Fruit fly (Drosophila melanogaster) whole organism, adult: ENCODE measurements around the gene CG15130.
A peak's percentile ranks its signal among the peaks of the same experiment; 100 is the strongest.
"Not testable (repeated sequence)": the region's sequence is repeated elsewhere in the genome, so short reads cannot be mapped to it uniquely, and the experiment has no call there.

Experiments
- CG11617 ChIP-seq: fragments of 200-800 bp; sonication (Bioruptor generic); optimal IDR thresholded peaks from 2 replicates; lab custom pipeline; 2017; ENCODE audit warnings: mild to moderate bottlenecking, missing biosample characterization, missing genetic modification reagents, missing genetic modification characterization
- CG12768 ChIP-seq: fragments of 200-800 bp; sonication (Bioruptor generic); optimal IDR thresholded peaks from 2 replicates; lab custom pipeline; 2017; ENCODE audit warnings: missing biosample characterization, missing genetic modification characterization, mild to moderate bottlenecking, moderate library complexity, missing genetic modification reagents
- CG14711 ChIP-seq: fragments of 200-800 bp; sonication (Bioruptor generic); optimal IDR thresholded peaks from 2 replicates; lab custom pipeline; 2018; ENCODE audit warnings: missing biosample characterization, mild to moderate bottlenecking, missing genetic modification characterization, moderate library complexity
- CG1620 ChIP-seq: fragments of 200-800 bp; sonication (Bioruptor generic); optimal IDR thresholded peaks from 2 replicates; lab custom pipeline; 2016; ENCODE audit warnings: missing biosample characterization, missing genetic modification characterization
- CG33017 ChIP-seq: fragments of 200-800 bp; sonication (Bioruptor generic); optimal IDR thresholded peaks from 2 replicates; lab custom pipeline; 2018; ENCODE audit warnings: missing biosample characterization, mild to moderate bottlenecking, missing genetic modification characterization, moderate library complexity
- CG5204 ChIP-seq: fragments of 200-800 bp; sonication (Bioruptor generic); optimal IDR thresholded peaks from 2 replicates; lab custom pipeline; 2016; ENCODE audit warnings: missing biosample characterization, missing genetic modification characterization
- CG7045 ChIP-seq: fragments of 200-800 bp; sonication (Bioruptor generic); optimal IDR thresholded peaks from 2 replicates; lab custom pipeline; 2017; ENCODE audit warnings: missing biosample characterization, mild to moderate bottlenecking, missing genetic modification characterization
- CG7101 ChIP-seq: fragments of 200-800 bp; sonication (Bioruptor generic); optimal IDR thresholded peaks from 2 replicates; lab custom pipeline; 2018; ENCODE audit warnings: missing biosample characterization, mild to moderate bottlenecking, missing genetic modification characterization, moderate library complexity
- Clk ChIP-seq: fragments of 200-800 bp; sonication (Bioruptor generic); optimal IDR thresholded peaks from 2 replicates; lab custom pipeline; 2017; ENCODE audit warnings: missing biosample characterization, missing genetic modification characterization
- Crg-1 ChIP-seq: fragments of 200-800 bp; sonication (Bioruptor generic); optimal IDR thresholded peaks from 2 replicates; lab custom pipeline; 2016; ENCODE audit warnings: missing biosample characterization, missing genetic modification characterization
- Hr96 ChIP-seq: fragments of 200-800 bp; sonication (Bioruptor generic); optimal IDR thresholded peaks from 2 replicates; lab custom pipeline; 2016; ENCODE audit warnings: missing biosample characterization, missing genetic modification characterization
- Mnt ChIP-seq: fragments of 200-800 bp; sonication (Bioruptor generic); optimal IDR thresholded peaks from 2 replicates; lab custom pipeline; 2016; ENCODE audit warnings: missing biosample characterization, mild to moderate bottlenecking, missing genetic modification characterization
- bab1 ChIP-seq: fragments of 200-800 bp; sonication (Bioruptor generic); optimal IDR thresholded peaks from 3 replicates; lab custom pipeline; 2019; ENCODE audit warnings: missing biosample characterization, mild to moderate bottlenecking, missing genetic modification characterization, moderate library complexity
- cic ChIP-seq: fragments of 200-800 bp; sonication (Bioruptor generic); optimal IDR thresholded peaks from 2 replicates; lab custom pipeline; 2017; ENCODE audit warnings: missing biosample characterization, mild to moderate bottlenecking, missing genetic modification characterization, moderate library complexity
- cnc ChIP-seq, 2 experiments: fragments of >200 bp; optimal IDR thresholded peaks; 2 replicates each; lab custom pipeline; 2017
- kay ChIP-seq: fragments of 200-800 bp; sonication (Bioruptor generic); peaks from one replicate; lab custom pipeline; 2016; ENCODE audit warnings: missing biosample characterization, missing genetic modification characterization, borderline replicate concordance
- ovo ChIP-seq: fragments of 200-800 bp; sonication (Bioruptor generic); optimal IDR thresholded peaks from 2 replicates; lab custom pipeline; 2016; ENCODE audit warnings: missing biosample characterization, missing genetic modification characterization
- pad ChIP-seq: fragments of 200-800 bp; sonication (Bioruptor generic); optimal IDR thresholded peaks from 3 replicates; lab custom pipeline; 2017; ENCODE audit warnings: missing biosample characterization, missing genetic modification characterization, mild to moderate bottlenecking, moderate library complexity, missing genetic modification reagents
- tj ChIP-seq: fragments of 200-800 bp; sonication (Bioruptor generic); optimal IDR thresholded peaks from 3 replicates; lab custom pipeline; 2017; ENCODE audit warnings: missing biosample characterization, mild to moderate bottlenecking, missing genetic modification characterization, moderate library complexity
- toe ChIP-seq: fragments of 200-800 bp; sonication (Bioruptor generic); optimal IDR thresholded peaks from 2 replicates; lab custom pipeline; 2016; ENCODE audit warnings: missing biosample characterization, missing genetic modification characterization

Gene CG15130

DNA sequence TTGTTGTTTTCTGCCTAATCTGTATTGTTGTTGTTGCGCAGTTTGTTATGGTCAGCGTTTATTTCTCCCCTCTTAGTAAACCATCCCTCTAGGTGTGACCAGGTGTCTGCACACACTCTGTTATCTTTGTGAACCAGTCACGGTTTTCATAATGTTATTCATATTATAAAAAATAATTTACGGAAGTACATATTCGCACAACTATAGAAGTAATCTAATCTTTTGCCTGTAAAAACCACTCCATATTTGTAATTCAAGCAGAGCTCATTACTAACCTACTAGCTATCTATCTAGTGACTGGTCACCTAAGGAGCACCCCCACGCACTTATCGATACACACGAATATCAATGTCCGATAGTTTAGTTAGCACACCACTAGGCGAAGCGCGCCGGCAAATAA is 25.4 kb upstream of the CG15130 start, which contains the start of the genes CG31683 and CG31687:
Gene CG31683, minus strand, starts transcription at position 101 of the 400 bp plus-strand sequence.
Gene CG31687, plus strand, starts transcription at position 362 of the 400 bp plus-strand sequence.
- not testable (repeated sequence) for TF ChIP-seq CG7045 (GFP tag; lab: Kevin White, UChicago); Hr96; CG5204 (GFP tag; lab: Kevin White, UChicago)

DNA sequence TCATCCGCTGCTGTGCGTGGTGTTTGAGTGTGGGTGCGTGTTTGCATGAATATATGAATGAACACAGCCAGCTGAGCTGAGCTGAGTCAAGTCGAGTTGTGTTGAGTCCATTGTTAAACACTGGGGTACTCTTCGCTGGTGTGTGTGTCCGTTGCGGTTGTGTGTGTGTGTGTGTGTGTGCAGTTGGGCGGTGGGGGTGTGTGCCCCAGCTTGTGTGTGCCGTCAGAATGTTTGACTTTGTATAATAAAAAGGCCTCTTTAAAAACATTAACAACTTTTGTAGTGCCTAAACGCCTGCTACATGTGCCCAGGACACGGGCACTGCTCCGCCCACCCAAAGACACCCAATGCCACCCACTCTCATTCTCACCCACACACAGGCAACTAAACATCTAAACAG is 14.0 kb upstream of the CG15130 start:
- TF ChIP-seq CG7045 (GFP tag; lab: Kevin White, UChicago) = no peak
- no peak for TF ChIP-seq CG14711 (tag; lab: Kevin White, UChicago)
- no peak for TF ChIP-seq CG5204 (GFP tag; lab: Kevin White, UChicago)
- TF ChIP-seq Hr96 = no peak
- TF ChIP-seq toe (GFP tag; lab: Kevin White, UChicago) = no peak
- TF ChIP-seq CG12768 (GFP tag; lab: Kevin White, UChicago) = no peak
- TF ChIP-seq CG7101 (tag; lab: Kevin White, UChicago) = no peak
- no peak for TF ChIP-seq CG33017 (tag; lab: Kevin White, UChicago)
- TF ChIP-seq kay (GFP tag; lab: Kevin White, UChicago) = no peak
- no peak for TF ChIP-seq cic (GFP tag; lab: Kevin White, UChicago)

DNA sequence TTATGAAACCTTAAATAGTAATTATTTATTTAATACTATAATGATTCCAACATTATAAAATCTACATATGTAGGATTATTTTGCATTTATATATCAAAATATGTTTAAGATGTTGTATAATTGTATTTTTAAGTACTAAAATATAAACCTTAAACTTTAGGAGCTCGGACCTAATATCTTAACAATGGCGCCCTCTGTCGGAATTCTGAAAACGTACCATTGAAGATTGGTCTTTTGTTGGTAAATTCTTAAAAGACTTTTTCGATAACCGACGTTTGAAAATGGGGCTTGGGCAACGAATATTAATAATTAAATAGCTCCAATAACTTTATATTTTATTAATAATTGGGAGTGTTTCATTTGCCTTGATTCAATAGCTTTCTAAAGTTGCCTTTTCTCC is 13.4 kb upstream of the CG15130 start:
- TF ChIP-seq kay (GFP tag; lab: Kevin White, UChicago) (no peak), tj (GFP tag; lab: Kevin White, UChicago) (no peak), cnc (optimal IDR thresholded peaks at IDR 0.05; lab: Kevin White, UChicago) (no peak), CG5204 (GFP tag; lab: Kevin White, UChicago) (no peak), Hr96 (no peak), toe (GFP tag; lab: Kevin White, UChicago) (no peak), CG1620 (GFP tag; lab: Kevin White, UChicago) (no peak), CG14711 (tag; lab: Kevin White, UChicago) (no peak), Mnt (GFP tag; lab: Kevin White, UChicago) (no peak), CG11617 (GFP tag; lab: Kevin White, UChicago) (no peak)

DNA sequence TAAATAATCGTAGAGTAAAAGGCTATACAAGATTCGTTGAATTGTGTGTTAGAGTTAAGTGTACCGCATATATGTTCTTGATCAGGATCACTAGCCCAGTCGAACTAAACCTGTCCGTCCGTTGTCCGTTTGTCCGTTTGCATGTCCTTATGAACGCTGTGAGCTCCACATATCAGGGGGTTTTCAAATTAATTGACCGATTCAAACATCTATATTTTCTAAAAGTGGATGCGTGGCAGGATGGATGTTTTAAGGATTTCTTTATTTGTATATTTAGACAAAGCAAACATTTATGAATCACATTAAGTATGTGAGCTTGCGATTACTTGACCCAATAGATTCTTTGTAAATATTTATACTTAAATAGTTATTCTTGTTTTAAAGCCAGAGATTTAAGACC is 10.7 kb upstream of the CG15130 start:
- TF ChIP-seq ovo (GFP tag; lab: Kevin White, UChicago) (no peak), CG14711 (tag; lab: Kevin White, UChicago) (no peak), tj (GFP tag; lab: Kevin White, UChicago) (no peak), CG7045 (GFP tag; lab: Kevin White, UChicago) (no peak), CG33017 (tag; lab: Kevin White, UChicago) (no peak), CG7101 (tag; lab: Kevin White, UChicago) (no peak), CG5204 (GFP tag; lab: Kevin White, UChicago) (no peak), cic (GFP tag; lab: Kevin White, UChicago) (no peak), cnc (optimal IDR thresholded peaks at IDR 0.05; lab: Kevin White, UChicago) (no peak), Hr96 (no peak), CG12768 (GFP tag; lab: Kevin White, UChicago) (no peak), bab1 (GFP tag; lab: Kevin White, UChicago) (no peak), Mnt (GFP tag; lab: Kevin White, UChicago) (no peak), Crg-1 (GFP tag; lab: Kevin White, UChicago) (no peak), toe (GFP tag; lab: Kevin White, UChicago) (no peak)

DNA sequence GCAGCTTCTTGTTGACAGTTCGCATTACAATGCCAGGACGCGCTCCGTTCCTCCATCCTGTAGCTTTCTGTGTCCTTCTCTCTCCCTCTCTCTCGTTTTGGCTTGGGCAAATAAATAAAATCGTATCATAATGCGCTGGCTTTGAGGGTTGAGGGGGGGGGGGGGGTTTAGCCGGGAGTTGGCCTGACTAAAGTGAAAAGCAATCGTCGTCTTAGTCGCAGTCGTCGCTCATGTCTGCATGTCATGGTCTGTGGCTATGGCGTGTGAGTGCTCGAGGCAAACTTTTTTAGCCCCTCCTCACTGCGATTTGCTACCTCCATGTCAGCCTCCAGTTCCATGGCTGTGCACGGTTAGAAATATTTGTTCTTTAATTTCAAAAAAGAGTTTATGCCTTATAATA is 10.3 kb upstream of the CG15130 start:
- TF ChIP-seq Clk (GFP tag; lab: Kevin White, UChicago) (no peak), cnc (optimal IDR thresholded peaks at IDR 0.05; lab: Kevin White, UChicago) (no peak), pad (GFP tag; lab: Kevin White, UChicago) (no peak), toe (GFP tag; lab: Kevin White, UChicago) (no peak), CG5204 (GFP tag; lab: Kevin White, UChicago) (no peak)

DNA sequence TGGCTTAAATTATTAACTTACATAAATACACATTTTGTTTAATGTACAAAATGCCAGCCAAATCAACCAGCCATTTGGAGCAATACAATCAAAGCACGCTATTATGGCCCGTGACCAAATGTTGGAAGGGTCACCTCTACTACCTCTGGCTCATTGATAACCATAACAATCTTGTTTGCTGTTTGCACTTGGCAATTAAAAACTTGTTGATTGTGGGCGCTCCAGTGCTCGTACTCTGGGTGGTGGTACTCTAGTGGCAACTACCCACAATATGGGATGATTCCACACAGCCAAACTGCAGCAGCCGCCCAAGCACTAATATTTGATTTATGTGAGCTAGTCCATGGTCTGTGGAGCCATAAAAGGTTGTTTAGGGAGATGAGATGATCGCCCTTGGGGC is 6.8 kb upstream of the CG15130 start:
- TF ChIP-seq toe (GFP tag; lab: Kevin White, UChicago) (no peak), CG11617 (GFP tag; lab: Kevin White, UChicago) (peak; percentile 30), tj (GFP tag; lab: Kevin White, UChicago) (no peak), kay (GFP tag; lab: Kevin White, UChicago) (no peak), CG7045 (GFP tag; lab: Kevin White, UChicago) (peak; percentile 40), cnc (optimal IDR thresholded peaks at IDR 0.05; lab: Kevin White, UChicago) (no peak), cic (GFP tag; lab: Kevin White, UChicago) (peak; percentile 66), CG7101 (tag; lab: Kevin White, UChicago) (no peak), Hr96 (no peak), Crg-1 (GFP tag; lab: Kevin White, UChicago) (peak; percentile 41), Clk (GFP tag; lab: Kevin White, UChicago) (no peak), Mnt (GFP tag; lab: Kevin White, UChicago) (no peak)

DNA sequence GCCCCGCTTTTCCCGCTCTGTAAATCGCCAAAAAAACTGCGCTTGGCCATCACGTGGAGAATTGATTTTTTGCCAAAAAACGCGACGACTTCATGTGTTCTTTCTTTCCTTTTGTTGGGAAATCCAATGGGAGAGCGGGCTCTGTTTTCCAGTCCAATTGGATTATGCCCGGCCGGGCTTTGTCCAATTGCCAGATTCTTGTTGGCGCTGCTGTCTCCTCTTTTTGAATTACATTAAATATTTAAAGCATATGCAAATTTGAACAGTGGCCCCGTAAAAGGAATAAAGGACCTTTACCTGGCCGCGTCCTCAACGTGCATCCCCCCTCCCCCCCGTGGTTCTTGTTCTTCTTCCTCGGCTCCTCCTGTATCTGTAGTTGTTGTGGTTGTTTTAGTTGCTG is 5.0 kb upstream of the CG15130 start:
- TF ChIP-seq cnc (optimal IDR thresholded peaks at IDR 0.05; lab: Kevin White, UChicago) (no peak), kay (GFP tag; lab: Kevin White, UChicago) (peak; percentile 68)
